Worm (Caenorhabditis elegans) whole organism, L1 larva: ENCODE data around the gene F35E8.2.

Experiments
- fkh-10 ChIP-seq: sonication (generic microtip); optimal IDR thresholded peaks from 2 replicates; lab custom pipeline; 2017; ENCODE audit warnings: missing biosample characterization, missing genetic modification reagents, missing genetic modification characterization
- lin-13 ChIP-seq: fragments of 150-350 bp; optimal IDR thresholded peaks from 2 replicates; lab custom pipeline; 2014; ENCODE audit warnings: missing biosample characterization, missing genetic modification reagents, missing genetic modification characterization
- nhr-28 ChIP-seq: fragments of 150-350 bp; optimal IDR thresholded peaks from 2 replicates; lab custom pipeline; 2014; ENCODE audit warnings: missing biosample characterization, missing genetic modification characterization
- nhr-77 ChIP-seq: fragments of 150-350 bp; optimal IDR thresholded peaks from 2 replicates; lab custom pipeline; 2014; ENCODE audit warnings: missing biosample characterization, missing genetic modification characterization
- pqm-1 ChIP-seq: sonication (generic microtip); optimal IDR thresholded peaks from 3 replicates; lab custom pipeline; 2017; ENCODE audit warnings: missing biosample characterization, missing genetic modification characterization

DNA sequence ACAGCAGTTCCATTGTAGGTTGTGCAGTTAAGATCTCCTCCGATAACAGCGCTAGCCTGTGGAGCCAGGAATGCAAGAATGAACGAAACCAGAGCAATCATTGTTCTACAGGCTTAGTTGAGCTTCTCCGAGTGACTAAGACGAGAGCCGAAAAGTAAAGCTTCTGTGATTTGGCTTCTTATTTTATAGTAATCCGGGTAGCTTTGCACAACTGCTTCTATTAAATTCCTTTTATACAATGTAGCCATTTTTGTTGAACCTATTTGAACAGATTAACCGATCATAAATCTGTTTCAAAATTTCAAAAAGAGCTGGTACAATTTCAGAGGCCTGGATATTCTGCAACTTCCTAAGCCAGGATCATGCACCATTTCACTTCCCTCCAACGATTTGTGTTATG lies 12.0 kb downstream of the F35E8.2 start, which contains the start of gene F35E8.9:
- TF ChIP-seq fkh-10 (GFP tag; lab: Kevin White, UChicago) (no peak), lin-13 (GFP tag; lab: Kevin White, UChicago) (no peak), nhr-77 (no peak), pqm-1 (tag; lab: Kevin White, UChicago) (no peak), nhr-28 (tag; lab: Kevin White, UChicago) (no peak)
